Fruit fly (Drosophila melanogaster) whole organism, embryonic: ENCODE data around the gene Evi5.

ENCODE experiments used
- Adf1 ChIP-seq: fragments of 200-800 bp; sonication (Bioruptor generic); IDR thresholded peaks from 2 replicates; pipeline ENCODE4 v1.3.6; 2022; ENCODE audit warnings: missing biosample characterization, missing genetic modification characterization
- Atf6 ChIP-seq: fragments of 200-800 bp; sonication (Bioruptor generic); IDR thresholded peaks from 2 replicates; pipeline ENCODE4 v1.3.6; 2022; ENCODE audit warnings: missing biosample characterization, missing genetic modification characterization
- Bteb2 ChIP-seq: fragments of 200-800 bp; sonication (Bioruptor generic); optimal IDR thresholded peaks from 2 replicates; lab custom pipeline; 2016; ENCODE audit warnings: missing biosample characterization, missing genetic modification characterization
- CG10147 ChIP-seq: fragments of 200-800 bp; sonication (Bioruptor generic); optimal IDR thresholded peaks from 2 replicates; lab custom pipeline; 2019; ENCODE audit warnings: missing biosample characterization, mild to moderate bottlenecking, missing genetic modification characterization, moderate library complexity
- CG10959 ChIP-seq: fragments of 200-800 bp; sonication (Bioruptor generic); IDR thresholded peaks from 2 replicates; pipeline ENCODE4 v1.3.6; 2022; ENCODE audit warnings: missing biosample characterization, missing genetic modification characterization
- CG11398 ChIP-seq: fragments of 200-800 bp; sonication (Bioruptor generic); optimal IDR thresholded peaks from 2 replicates; lab custom pipeline; 2016; ENCODE audit warnings: missing biosample characterization, missing genetic modification characterization
- CG12659 ChIP-seq: fragments of 200-800 bp; sonication (Bioruptor generic); optimal IDR thresholded peaks from 3 replicates; lab custom pipeline; 2017; ENCODE audit warnings: mild to moderate bottlenecking, missing biosample characterization, missing genetic modification reagents, missing genetic modification characterization
- CG13775 ChIP-seq: fragments of 200-800 bp; sonication (Bioruptor generic); optimal IDR thresholded peaks from 3 replicates; lab custom pipeline; 2017; ENCODE audit warnings: missing biosample characterization, mild to moderate bottlenecking, missing genetic modification characterization
- CG16863 ChIP-seq: fragments of 200-800 bp; sonication (Bioruptor generic); optimal IDR thresholded peaks from 3 replicates; lab custom pipeline; 2016; ENCODE audit warnings: missing biosample characterization, missing genetic modification characterization
- CG17361 ChIP-seq: fragments of 200-800 bp; sonication (Bioruptor generic); IDR thresholded peaks from 3 replicates; pipeline ENCODE4 v1.3.6; 2022; ENCODE audit warnings: missing biosample characterization, missing genetic modification characterization
- CG17385 ChIP-seq: fragments of 200-800 bp; sonication (Bioruptor generic); optimal IDR thresholded peaks from 3 replicates; lab custom pipeline; 2018; ENCODE audit warnings: missing biosample characterization, mild to moderate bottlenecking, missing genetic modification characterization
- CG17829 ChIP-seq: fragments of 200-800 bp; optimal IDR thresholded peaks from 2 replicates; lab custom pipeline; 2019; ENCODE audit warnings: missing biosample characterization, mild to moderate bottlenecking, missing genetic modification characterization, moderate library complexity
- CG18599 ChIP-seq: fragments of 200-800 bp; sonication (Bioruptor generic); optimal IDR thresholded peaks from 3 replicates; lab custom pipeline; 2017; ENCODE audit warnings: missing biosample characterization, missing genetic modification characterization, mild to moderate bottlenecking, moderate library complexity, missing genetic modification reagents
- CG2678 ChIP-seq: fragments of 200-800 bp; sonication (Bioruptor generic); optimal IDR thresholded peaks from 3 replicates; lab custom pipeline; 2019; ENCODE audit warnings: missing biosample characterization, mild to moderate bottlenecking, missing genetic modification characterization, moderate library complexity
- CG2712 ChIP-seq: fragments of 200-800 bp; optimal IDR thresholded peaks from 3 replicates; lab custom pipeline; 2019; ENCODE audit warnings: missing biosample characterization, mild to moderate bottlenecking, missing genetic modification characterization, moderate library complexity
- CG33213 ChIP-seq: fragments of 200-800 bp; sonication (Bioruptor generic); optimal IDR thresholded peaks from 3 replicates; lab custom pipeline; 2016; ENCODE audit warnings: missing biosample characterization, missing genetic modification characterization
- CG34224 ChIP-seq: fragments of 200-800 bp; sonication (Bioruptor generic); IDR thresholded peaks from 3 replicates; pipeline ENCODE4 v1.3.6; 2022; ENCODE audit warnings: missing biosample characterization, missing genetic modification characterization; ENCODE audit not compliant: partially characterized antibody
- CG4707 ChIP-seq: fragments of 200-800 bp; sonication (Bioruptor generic); optimal IDR thresholded peaks from 2 replicates; lab custom pipeline; 2018; ENCODE audit warnings: missing biosample characterization, mild to moderate bottlenecking, missing genetic modification characterization, moderate library complexity
- CG7556 ChIP-seq: fragments of 200-800 bp; sonication (Bioruptor generic); optimal IDR thresholded peaks from 2 replicates; lab custom pipeline; 2017; ENCODE audit warnings: missing biosample characterization, mild to moderate bottlenecking, missing genetic modification characterization
- CG7745 ChIP-seq: fragments of 200-800 bp; sonication (Bioruptor generic); optimal IDR thresholded peaks from 2 replicates; lab custom pipeline; 2018; ENCODE audit warnings: missing biosample characterization, mild to moderate bottlenecking, missing genetic modification characterization, moderate library complexity
- CG8765 ChIP-seq: fragments of 200-800 bp; sonication (Bioruptor generic); IDR thresholded peaks from 2 replicates; pipeline ENCODE4 v1.3.6; 2022; ENCODE audit warnings: missing biosample characterization, missing genetic modification characterization
- CG9215 ChIP-seq: fragments of 200-800 bp; sonication (Bioruptor generic); IDR thresholded peaks from 2 replicates; pipeline ENCODE4 v1.3.6; 2022; ENCODE audit warnings: missing biosample characterization, missing genetic modification characterization
- CG9727 ChIP-seq: fragments of 200-800 bp; sonication (Bioruptor generic); optimal IDR thresholded peaks from 3 replicates; lab custom pipeline; 2017; ENCODE audit warnings: missing biosample characterization, mild to moderate bottlenecking, missing genetic modification characterization
- Ets65A ChIP-seq: fragments of 200-800 bp; sonication (Bioruptor generic); peaks from one replicate; lab custom pipeline; 2016; ENCODE audit warnings: missing biosample characterization, missing genetic modification characterization
- Fer2 ChIP-seq: fragments of 200-800 bp; sonication (Bioruptor generic); optimal IDR thresholded peaks from 2 replicates; lab custom pipeline; 2018; ENCODE audit warnings: missing biosample characterization, mild to moderate bottlenecking, missing genetic modification characterization, moderate library complexity
- Fer3 ChIP-seq: fragments of 200-800 bp; sonication (Bioruptor generic); optimal IDR thresholded peaks from 2 replicates; lab custom pipeline; 2018; ENCODE audit warnings: missing biosample characterization, mild to moderate bottlenecking, missing genetic modification characterization, moderate library complexity
- HLH54F ChIP-seq: fragments of 200-800 bp; sonication (Bioruptor generic); optimal IDR thresholded peaks from 3 replicates; lab custom pipeline; 2016; ENCODE audit warnings: missing biosample characterization, missing genetic modification characterization
- Nf-YB ChIP-seq: fragments of 200-800 bp; sonication (Bioruptor generic); optimal IDR thresholded peaks from 3 replicates; lab custom pipeline; 2019; ENCODE audit warnings: missing biosample characterization, mild to moderate bottlenecking, missing genetic modification characterization, moderate library complexity
- Side ChIP-seq: fragments of 200-800 bp; sonication (Bioruptor generic); optimal IDR thresholded peaks from 2 replicates; lab custom pipeline; 2016; ENCODE audit warnings: missing biosample characterization, missing genetic modification characterization
- Six4 ChIP-seq: fragments of 200-800 bp; sonication (Bioruptor generic); optimal IDR thresholded peaks from 2 replicates; lab custom pipeline; 2016; ENCODE audit warnings: missing biosample characterization, missing genetic modification characterization
- Sox102F ChIP-seq: fragments of 200-800 bp; sonication (Bioruptor generic); optimal IDR thresholded peaks from 2 replicates; lab custom pipeline; 2018; ENCODE audit warnings: missing biosample characterization, mild to moderate bottlenecking, missing genetic modification characterization, moderate library complexity
- Sry-δ ChIP-seq: fragments of 200-800 bp; sonication (Bioruptor generic); optimal IDR thresholded peaks from 2 replicates; lab custom pipeline; 2016; ENCODE audit warnings: missing biosample characterization, missing genetic modification characterization
- Tbp ChIP-seq: fragments of >200 bp; optimal IDR thresholded peaks from 2 replicates; lab custom pipeline; 2018; ENCODE audit warnings: missing biosample characterization, missing genetic modification characterization
- Usf ChIP-seq: fragments of 200-800 bp; sonication (Bioruptor generic); optimal IDR thresholded peaks from 2 replicates; lab custom pipeline; 2017; ENCODE audit warnings: missing genotype, missing biosample characterization, missing genetic modification characterization
- bsh ChIP-seq, 2 experiments: fragments of 200-800 bp; sonication (Bioruptor generic); optimal IDR thresholded peaks; 2 replicates each; lab custom pipeline; 2017 to 2018; ENCODE audit warnings: mild to moderate bottlenecking in 2 of 2, missing biosample characterization in 2 of 2, missing genetic modification characterization in 2 of 2, moderate library complexity in 1 of 2
- cg ChIP-seq: fragments of 200-800 bp; sonication (Bioruptor generic); optimal IDR thresholded peaks from 3 replicates; lab custom pipeline; 2019; ENCODE audit warnings: missing biosample characterization, mild to moderate bottlenecking, missing genetic modification characterization, moderate library complexity
- dimm ChIP-seq: fragments of 200-800 bp; sonication (Bioruptor generic); IDR thresholded peaks from 2 replicates; pipeline ENCODE4 v1.3.6; 2022; ENCODE audit warnings: missing biosample characterization, missing genetic modification characterization
- dmrt99B ChIP-seq: fragments of 200-800 bp; sonication (Bioruptor generic); optimal IDR thresholded peaks from 2 replicates; lab custom pipeline; 2018; ENCODE audit warnings: missing biosample characterization, mild to moderate bottlenecking, missing genetic modification characterization, moderate library complexity
- ftz-f1 ChIP-seq: fragments of 200-800 bp; sonication (Bioruptor generic); optimal IDR thresholded peaks from 2 replicates; lab custom pipeline; 2016; ENCODE audit warnings: missing biosample characterization, missing genetic modification characterization
- gcm2 ChIP-seq: fragments of 200-800 bp; sonication (Bioruptor generic); optimal IDR thresholded peaks from 2 replicates; lab custom pipeline; 2016; ENCODE audit warnings: missing biosample characterization, missing genetic modification characterization
- gem ChIP-seq: fragments of 200-800 bp; sonication (Bioruptor generic); optimal IDR thresholded peaks from 2 replicates; lab custom pipeline; 2019; ENCODE audit warnings: missing biosample characterization, mild to moderate bottlenecking, missing genetic modification characterization, moderate library complexity
- hbn ChIP-seq: fragments of 200-800 bp; sonication (Bioruptor generic); IDR thresholded peaks from 2 replicates; pipeline ENCODE4 v1.3.6; 2022; ENCODE audit warnings: missing biosample characterization, missing genetic modification characterization; ENCODE audit not compliant: partially characterized antibody
- inv ChIP-seq: fragments of 200-800 bp; sonication (Bioruptor generic); IDR thresholded peaks from 2 replicates; pipeline ENCODE4 v1.3.6; 2022; ENCODE audit warnings: missing biosample characterization, missing genetic modification characterization; ENCODE audit not compliant: partially characterized antibody
- kah ChIP-seq: fragments of 200-800 bp; sonication (Bioruptor generic); optimal IDR thresholded peaks from 2 replicates; lab custom pipeline; 2018; ENCODE audit warnings: missing biosample characterization, mild to moderate bottlenecking, missing genetic modification characterization
- mam ChIP-seq: fragments of 200-800 bp; sonication (Bioruptor generic); optimal IDR thresholded peaks from 3 replicates; lab custom pipeline; 2016; ENCODE audit warnings: missing biosample characterization, missing genetic modification characterization
- nmo ChIP-seq: fragments of 200-800 bp; sonication (Bioruptor generic); optimal IDR thresholded peaks from 2 replicates; lab custom pipeline; 2018; ENCODE audit warnings: missing biosample characterization, mild to moderate bottlenecking, missing genetic modification characterization, moderate library complexity
- ranshi ChIP-seq: fragments of 200-800 bp; sonication (Bioruptor generic); IDR thresholded peaks from 2 replicates; pipeline ENCODE4 v1.3.6; 2022; ENCODE audit warnings: missing biosample characterization, missing genetic modification characterization
- rib ChIP-seq: fragments of 200-800 bp; sonication (Bioruptor generic); IDR thresholded peaks from 2 replicates; pipeline ENCODE4 v1.3.6; 2022; ENCODE audit warnings: missing biosample characterization, missing genetic modification characterization
- sens ChIP-seq: fragments of 200-800 bp; sonication (Bioruptor generic); peaks from one replicate; lab custom pipeline; 2016; ENCODE audit warnings: missing biosample characterization, missing genetic modification characterization
- sna ChIP-seq: fragments of 200-800 bp; sonication (Bioruptor generic); IDR thresholded peaks from 2 replicates; pipeline ENCODE4 v1.3.6; 2022; ENCODE audit warnings: missing biosample characterization, missing genetic modification characterization; ENCODE audit not compliant: partially characterized antibody
- sob ChIP-seq: fragments of 200-800 bp; sonication (Bioruptor generic); IDR thresholded peaks from 2 replicates; pipeline ENCODE4 v1.3.6; 2022; ENCODE audit warnings: missing biosample characterization, missing genetic modification characterization

The Evi5 gene

DNA sequence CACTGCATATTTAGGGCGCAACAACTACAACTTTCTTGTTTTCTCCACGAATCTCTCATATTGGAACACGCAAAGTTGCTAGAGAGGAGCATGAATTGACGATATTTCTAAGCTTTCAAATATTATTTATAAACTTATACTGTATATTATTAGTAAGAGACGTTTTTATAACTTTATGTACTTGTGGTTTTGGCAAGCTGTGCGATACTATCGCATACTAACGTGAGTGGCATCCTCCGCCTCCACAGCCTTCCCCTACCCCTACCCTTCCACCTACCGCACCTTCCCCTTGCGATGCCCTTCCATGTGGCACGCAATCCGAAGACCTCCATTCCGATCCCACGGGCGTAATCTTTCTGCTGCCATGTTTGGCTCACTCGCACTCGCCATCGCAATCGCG lies 14.1 kb upstream of the Evi5 start (continued):
- TF ChIP-seq Nf-YB (GFP tag; lab: Kevin White, UChicago): no peak
- no peak for TF ChIP-seq cg
- TF ChIP-seq CG2678 (tag; lab: Kevin White, UChicago): peak; percentile 20
- no peak for TF ChIP-seq Fer3 (tag; lab: Kevin White, UChicago)
- no peak for TF ChIP-seq CG7745
- no peak for TF ChIP-seq Bteb2
- TF ChIP-seq CG34224 (GFP tag; lab: Robert Waterston, UW): no peak
- peak; percentile 12 for TF ChIP-seq Sox102F
- peak; percentile 54; the same call in 1 of the 2 replicates for TF ChIP-seq ranshi (GFP tag; lab: Robert Waterston, UW)
- TF ChIP-seq inv (GFP tag; lab: Robert Waterston, UW): no peak
- TF ChIP-seq rib (GFP tag; lab: Robert Waterston, UW): 0 out of 2 replicates have a peak, but pooled peaks have one; percentile 24
- no peak for TF ChIP-seq nmo (GFP tag; lab: Kevin White, UChicago)
- peak; percentile 16 for TF ChIP-seq gem (tag; lab: Kevin White, UChicago)
- TF ChIP-seq Atf6 (GFP tag; lab: Robert Waterston, UW): no peak
- TF ChIP-seq Ets65A (GFP tag; lab: Kevin White, UChicago): no peak
- no peak for TF ChIP-seq CG33213 (GFP tag; lab: Kevin White, UChicago)
- no peak for TF ChIP-seq CG7556 (GFP tag; lab: Kevin White, UChicago)
- no peak for TF ChIP-seq Sry-δ
- peak in 1 of 2 experiments; percentile 18 for TF ChIP-seq bsh (GFP tag; optimal IDR thresholded peaks at IDR 0.05; lab: Kevin White, UChicago)
- TF ChIP-seq CG18599 (GFP tag; lab: Kevin White, UChicago): peak; percentile 27
- TF ChIP-seq HLH54F (GFP tag; lab: Kevin White, UChicago): no peak
- TF ChIP-seq sna (GFP tag; lab: Robert Waterston, UW): no peak
- no peak for TF ChIP-seq CG17385 (GFP tag; lab: Kevin White, UChicago)
- TF ChIP-seq CG17361 (GFP tag; lab: Robert Waterston, UW): 0 out of 3 replicates have a peak, but pooled peaks have one; percentile 16
- peak; percentile 36; the same call in 1 of the 2 replicates for TF ChIP-seq CG9215 (GFP tag; lab: Robert Waterston, UW)
- TF ChIP-seq CG13775 (GFP tag; lab: Kevin White, UChicago): no peak
- TF ChIP-seq Tbp (GFP tag; lab: Kevin White, UChicago): no peak
- no peak for TF ChIP-seq CG4707
- TF ChIP-seq gcm2 (GFP tag; lab: Kevin White, UChicago): no peak
- TF ChIP-seq Adf1: no peak
- no peak for TF ChIP-seq CG12659 (GFP tag; lab: Kevin White, UChicago)
- peak; percentile 15 for TF ChIP-seq dmrt99B (tag; lab: Kevin White, UChicago)
- no peak for TF ChIP-seq kah
- no peak for TF ChIP-seq mam (GFP tag; lab: Kevin White, UChicago)
- TF ChIP-seq CG11398 (GFP tag; lab: Kevin White, UChicago): no peak
- no peak for TF ChIP-seq CG10959
- TF ChIP-seq CG17829 (tag; lab: Kevin White, UChicago): no peak
- TF ChIP-seq Fer2: no peak
- TF ChIP-seq sob (GFP tag; lab: Robert Waterston, UW): peak; percentile 7; the same call in 1 of the 2 replicates
- no peak for TF ChIP-seq CG9727
- no peak for TF ChIP-seq Side (GFP tag; lab: Kevin White, UChicago)
- 0 out of 2 replicates have a peak, but pooled peaks have one; percentile 23 for TF ChIP-seq hbn
- TF ChIP-seq CG8765 (GFP tag; lab: Robert Waterston, UW): no peak
- TF ChIP-seq Six4: no peak
- TF ChIP-seq CG10147 (GFP tag; lab: Kevin White, UChicago): no peak
- TF ChIP-seq CG16863 (GFP tag; lab: Kevin White, UChicago): no peak
- no peak for TF ChIP-seq CG2712 (tag; lab: Kevin White, UChicago)
- TF ChIP-seq Usf (GFP tag; lab: Kevin White, UChicago): no peak
- TF ChIP-seq sens (GFP tag; lab: Kevin White, UChicago): no peak
- TF ChIP-seq dimm (GFP tag; lab: Robert Waterston, UW): no peak
- TF ChIP-seq ftz-f1 (GFP tag; lab: Kevin White, UChicago): no peak
